Fruit fly (Drosophila melanogaster): ENCODE measurements around the gene CG1647.

CG1647 gene

dm6 chr3R:28847547-28848316, 27.7 kb downstream of the CG1647 start (continued):
- TF ChIP-seq gsb-n (tag; optimal IDR thresholded peaks at IDR 0.05), result peak; percentile 35
- no peak for TF ChIP-seq CG10959 (GFP tag; IDR thresholded peaks at IDR 0.05)
- TF ChIP-seq ATbp (GFP tag; optimal IDR thresholded peaks at IDR 0.05), result no peak
- TF ChIP-seq run (tag; optimal IDR thresholded peaks at IDR 0.05), result no peak
- peak; percentile 44 for TF ChIP-seq phol (tag; optimal IDR thresholded peaks at IDR 0.05)
- TF ChIP-seq Antp (GFP tag; optimal IDR thresholded peaks at IDR 0.05), result no peak
- no peak for TF ChIP-seq ssp (GFP tag; IDR thresholded peaks at IDR 0.05)
- no peak for TF ChIP-seq CG3163 (GFP tag; optimal IDR thresholded peaks at IDR 0.05)
- no peak for TF ChIP-seq D19B (GFP tag; optimal IDR thresholded peaks at IDR 0.05)
- TF ChIP-seq wek (GFP tag; optimal IDR thresholded peaks at IDR 0.05), result no peak
- TF ChIP-seq tll (GFP tag; optimal IDR thresholded peaks at IDR 0.05), result no peak
- no peak for TF ChIP-seq z (GFP tag; IDR thresholded peaks at IDR 0.05)
- TF ChIP-seq da (GFP tag; optimal IDR thresholded peaks at IDR 0.05), result no peak
- no peak for TF ChIP-seq CG14050 (GFP tag; IDR thresholded peaks at IDR 0.05)
- TF ChIP-seq lilli (GFP tag; optimal IDR thresholded peaks at IDR 0.05), result no peak
- no peak for TF ChIP-seq Gsc (GFP tag; IDR thresholded peaks at IDR 0.05)
- TF ChIP-seq CG1233 (GFP tag; optimal IDR thresholded peaks at IDR 0.05), result no peak
- TF ChIP-seq Drgx (GFP tag; IDR thresholded peaks at IDR 0.05), result no peak
- TF ChIP-seq scrt (GFP tag; optimal IDR thresholded peaks at IDR 0.05), result no peak
- TF ChIP-seq Abd-B (GFP tag; optimal IDR thresholded peaks at IDR 0.05), result no peak
- no peak for TF ChIP-seq CG11398 (GFP tag; optimal IDR thresholded peaks at IDR 0.05)
- peak; percentile 42 for TF ChIP-seq CoRest (tag; optimal IDR thresholded peaks at IDR 0.05)
- TF ChIP-seq dmrt99B (tag; optimal IDR thresholded peaks at IDR 0.05), result peak; percentile 34
- no peak for TF ChIP-seq CG12299 (tag; optimal IDR thresholded peaks at IDR 0.05)
- no peak for TF ChIP-seq CG17612 (GFP tag; IDR thresholded peaks at IDR 0.05)
- no peak for TF ChIP-seq HmgZ (tag; optimal IDR thresholded peaks at IDR 0.05)
- no peak for TF ChIP-seq Sry-β (GFP tag; optimal IDR thresholded peaks at IDR 0.05)
- TF ChIP-seq ara (GFP tag; IDR thresholded peaks at IDR 0.05), result no peak
- TF ChIP-seq CG9876 (GFP tag; optimal IDR thresholded peaks at IDR 0.05), result no peak
- no peak for TF ChIP-seq trh (GFP tag; optimal IDR thresholded peaks at IDR 0.05)

dm6 chr3R:28848693-28849470, 28.9 kb downstream of the CG1647 start:
- TF ChIP-seq CG7372 (GFP tag; IDR thresholded peaks at IDR 0.05) (peak; percentile 38; the same call in 1 of the 2 replicates), exex (tag; optimal IDR thresholded peaks at IDR 0.05) (peak; percentile 36), da (GFP tag; optimal IDR thresholded peaks at IDR 0.05) (no peak), CG8281 (tag; optimal IDR thresholded peaks at IDR 0.05) (peak; percentile 66), p53 (GFP tag; optimal IDR thresholded peaks at IDR 0.05) (no peak), CG30020 (tag; optimal IDR thresholded peaks at IDR 0.05) (no peak), Hr78 (GFP tag; optimal IDR thresholded peaks at IDR 0.05) (peak in 1 of 2 experiments; percentile 25), CG1792 (GFP tag; optimal IDR thresholded peaks at IDR 0.05) (no peak), Hey (tag; optimal IDR thresholded peaks at IDR 0.05) (peak; percentile 43), CG6272 (GFP tag; IDR thresholded peaks at IDR 0.05) (no peak), Med (GFP tag) (peak; percentile 43), zen2 (GFP tag; IDR thresholded peaks at IDR 0.05; ENCODE audit: partially characterized antibody) (no peak), CG13624 (GFP tag; optimal IDR thresholded peaks at IDR 0.05) (no peak), CG17385 (GFP tag; optimal IDR thresholded peaks at IDR 0.05) (no peak), eve (GFP tag; optimal IDR thresholded peaks at IDR 0.05) (peak in 1 of 2 experiments; percentile 54), ken (GFP tag; IDR thresholded peaks at IDR 0.05) (no peak), hb (GFP tag; IDR thresholded peaks at IDR 0.05; ENCODE audit: partially characterized antibody) (no peak), seq (GFP tag; IDR thresholded peaks at IDR 0.05) (no peak), CG6254 (GFP tag; optimal IDR thresholded peaks at IDR 0.05) (no peak), E2f2 (GFP tag; IDR thresholded peaks at IDR 0.05) (no peak)
